Fruit fly (Drosophila melanogaster) whole organism, prepupa: ENCODE results near the gene ftz.

Experiments used
- Blimp-1 ChIP-seq: fragments of 200-800 bp; sonication (Bioruptor generic); optimal IDR thresholded peaks from 3 replicates; lab custom pipeline; 2017; ENCODE audit warnings: missing biosample characterization, missing genetic modification characterization, mild to moderate bottlenecking, moderate library complexity, missing genetic modification reagents
- CG11762 ChIP-seq: fragments of 200-800 bp; sonication (Bioruptor generic); optimal IDR thresholded peaks from 3 replicates; lab custom pipeline; 2016; ENCODE audit warnings: missing biosample characterization, missing genetic modification characterization; ENCODE audit not compliant: insufficient read depth
- CG32006 ChIP-seq: fragments of 200-800 bp; sonication (Bioruptor generic); optimal IDR thresholded peaks from 3 replicates; lab custom pipeline; 2017; ENCODE audit warnings: missing biosample characterization, mild to moderate bottlenecking, missing genetic modification characterization
- CG34406 ChIP-seq: fragments of 200-800 bp; sonication (Bioruptor generic); optimal IDR thresholded peaks from 3 replicates; lab custom pipeline; 2016; ENCODE audit warnings: missing biosample characterization, missing genetic modification characterization
- CG6163 ChIP-seq: fragments of 200-800 bp; sonication (Bioruptor generic); IDR thresholded peaks from 3 replicates; pipeline ENCODE4 v1.3.6; 2022; ENCODE audit warnings: missing biosample characterization, missing genetic modification characterization
- CG6808 ChIP-seq: fragments of 200-800 bp; sonication (Bioruptor generic); optimal IDR thresholded peaks from 3 replicates; lab custom pipeline; 2017; ENCODE audit warnings: missing biosample characterization, missing genetic modification characterization, mild to moderate bottlenecking, moderate library complexity, missing genetic modification reagents
- CG6854 ChIP-seq: fragments of 200-800 bp; sonication (Bioruptor generic); optimal IDR thresholded peaks from 2 replicates; lab custom pipeline; 2017; ENCODE audit warnings: missing biosample characterization, mild to moderate bottlenecking, missing genetic modification characterization
- CG8119 ChIP-seq: fragments of 200-800 bp; sonication (Bioruptor generic); IDR thresholded peaks from 3 replicates; pipeline ENCODE4 v1.3.6; 2022; ENCODE audit warnings: missing biosample characterization, missing genetic modification characterization
- Hr38 ChIP-seq: sonication (Bioruptor generic); optimal IDR thresholded peaks from 2 replicates; lab custom pipeline; 2016; ENCODE audit warnings: missing biosample characterization, missing genetic modification characterization
- Hr39 ChIP-seq: fragments of 200-800 bp; sonication (Bioruptor generic); optimal IDR thresholded peaks from 2 replicates; lab custom pipeline; 2016; ENCODE audit warnings: missing biosample characterization, missing genetic modification characterization
- Lpt ChIP-seq: fragments of 200-800 bp; sonication (Bioruptor generic); optimal IDR thresholded peaks from 3 replicates; lab custom pipeline; 2016; ENCODE audit warnings: missing biosample characterization, missing genetic modification characterization
- Sox102F ChIP-seq: fragments of 200-800 bp; sonication (Bioruptor generic); optimal IDR thresholded peaks from 2 replicates; lab custom pipeline; 2016; ENCODE audit warnings: missing biosample characterization, mild to moderate bottlenecking, missing genetic modification characterization
- fd59A ChIP-seq: fragments of 200-800 bp; sonication (Bioruptor generic); optimal IDR thresholded peaks from 2 replicates; lab custom pipeline; 2017; ENCODE audit warnings: missing biosample characterization, mild to moderate bottlenecking, missing genetic modification characterization, missing genetic modification reagents

DNA sequence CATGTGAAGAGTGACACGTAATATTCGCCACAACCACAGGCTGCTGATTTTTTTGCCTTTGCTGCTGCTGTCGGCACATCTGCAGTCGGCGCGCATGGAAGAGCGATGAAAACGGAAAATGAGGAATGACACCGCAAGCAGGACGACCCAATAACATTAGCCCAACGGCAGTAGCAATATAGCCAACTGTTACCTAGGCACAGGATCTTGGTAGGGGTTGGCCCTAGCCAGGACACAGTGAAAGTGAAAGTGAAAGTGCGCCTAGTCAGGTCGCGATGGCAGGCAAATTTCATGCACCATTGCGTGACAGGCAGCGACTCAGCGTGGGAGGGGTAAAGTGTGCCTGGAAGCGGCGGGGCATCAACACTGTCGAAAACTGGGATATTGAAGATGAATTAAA lies 24.7 kb downstream of the ftz start:
- no peak for TF ChIP-seq Blimp-1 (GFP tag; lab: Kevin White, UChicago)
- no peak for TF ChIP-seq CG11762
- no peak for TF ChIP-seq Hr39 (GFP tag; lab: Kevin White, UChicago)
- TF ChIP-seq CG34406 (GFP tag; lab: Kevin White, UChicago), result no peak
- TF ChIP-seq Hr38 (GFP tag; lab: Kevin White, UChicago), result no peak
- no peak for TF ChIP-seq Lpt (GFP tag; lab: Kevin White, UChicago)
- TF ChIP-seq CG6808 (GFP tag; lab: Kevin White, UChicago), result no peak
- TF ChIP-seq CG6854, result no peak
- no peak for TF ChIP-seq CG32006 (GFP tag; lab: Kevin White, UChicago)
- no peak for TF ChIP-seq Sox102F
- TF ChIP-seq CG6163 (GFP tag; lab: Robert Waterston, UW), result no peak
- TF ChIP-seq fd59A, result no peak
- no peak for TF ChIP-seq CG8119 (GFP tag; lab: Robert Waterston, UW)
